Worm (Caenorhabditis elegans): ENCODE data around the gene swip-10.

DNA sequence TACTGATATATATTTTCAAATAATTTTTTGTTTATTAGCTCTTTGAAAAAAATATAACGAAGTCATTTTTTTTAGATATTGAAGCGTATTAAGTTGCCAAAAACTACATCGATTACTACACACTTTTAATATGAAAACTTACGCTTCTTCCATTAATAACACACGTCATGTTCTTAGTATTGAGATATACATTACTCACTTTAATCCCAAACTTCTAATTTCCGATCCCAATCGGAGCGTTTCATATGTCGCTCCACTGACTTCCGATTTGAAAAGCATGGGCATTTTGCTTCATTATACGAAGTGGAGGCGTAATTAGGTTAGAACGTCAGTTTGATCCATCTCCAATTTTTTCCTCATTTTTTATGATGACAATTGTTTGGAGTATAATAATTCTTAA lies 39.2 kb downstream of the swip-10 start:
- TF ChIP-seq flt-1 (GFP tag; IDR thresholded peaks at IDR 0.05) (no peak), F13C5.2 (tag; optimal IDR thresholded peaks at IDR 0.05) (no peak), ets-7 (tag; optimal IDR thresholded peaks at IDR 0.05) (no peak), ama-1 (optimal IDR thresholded peaks at IDR 0.05) (no peak), hmg-4 (GFP tag; optimal IDR thresholded peaks at IDR 0.05) (no peak), tbx-11 (GFP tag; IDR thresholded peaks at IDR 0.05) (no peak), B0310.2 (tag; optimal IDR thresholded peaks at IDR 0.05) (no peak), tbx-37 (GFP tag; conservative IDR thresholded peaks at IDR 0.05) (no peak), ceh-36 (tag; optimal IDR thresholded peaks at IDR 0.05) (no peak), hnd-1 (tag; optimal IDR thresholded peaks at IDR 0.05) (no peak), hmbx-1 (tag; optimal IDR thresholded peaks at IDR 0.05) (no peak), tra-4 (tag; optimal IDR thresholded peaks at IDR 0.05) (no peak), scrt-1 (GFP tag; IDR thresholded peaks at IDR 0.05) (no peak), sea-1 (GFP tag; conservative IDR thresholded peaks at IDR 0.05) (no peak)
